Worm (Caenorhabditis elegans): ENCODE measurements around the gene Y38E10A.3.

- no peak for TF ChIP-seq klf-2 (GFP tag; conservative IDR thresholded peaks at IDR 0.05)
- TF ChIP-seq cog-1 (tag; optimal IDR thresholded peaks at IDR 0.05), result no peak
Observed at ce11 chrII:12573541-12573940, 1.0 kb downstream of the Y38E10A.3 start, which contains the start of gene Y38E10A.2.
